Fruit fly (Drosophila melanogaster) whole organism, embryonic: ENCODE results near the gene InR.
A peak's percentile ranks its signal among the peaks of the same experiment; 100 is the strongest.

Source experiments
- Asciz ChIP-seq: fragments of 200-800 bp; sonication (Bioruptor generic); optimal IDR thresholded peaks from 2 replicates; lab custom pipeline; 2017; ENCODE audit warnings: missing biosample characterization, mild to moderate bottlenecking, missing genetic modification characterization, missing genetic modification reagents
- Atf3 ChIP-seq: fragments of 200-800 bp; sonication (Bioruptor generic); optimal IDR thresholded peaks from 3 replicates; lab custom pipeline; 2016; ENCODE audit warnings: missing biosample characterization, missing genetic modification characterization
- C15 ChIP-seq: fragments of 200-800 bp; sonication (Bioruptor generic); IDR thresholded peaks from 3 replicates; pipeline ENCODE4 v1.3.6; 2022; ENCODE audit warnings: missing biosample characterization, missing genetic modification characterization
- CG11695 ChIP-seq: fragments of 200-800 bp; sonication (Bioruptor generic); IDR thresholded peaks from 3 replicates; pipeline ENCODE4 v1.3.6; 2022; ENCODE audit warnings: missing biosample characterization, missing genetic modification characterization
- CG12744 ChIP-seq: fragments of 200-800 bp; sonication (Bioruptor generic); optimal IDR thresholded peaks from 2 replicates; lab custom pipeline; 2016; ENCODE audit warnings: missing biosample characterization, missing genetic modification characterization
- CG13624 ChIP-seq: fragments of 200-800 bp; sonication (Bioruptor generic); optimal IDR thresholded peaks from 2 replicates; lab custom pipeline; 2016; ENCODE audit warnings: missing biosample characterization, missing genetic modification characterization
- CG13894 ChIP-seq: fragments of 200-800 bp; sonication (Bioruptor generic); optimal IDR thresholded peaks from 3 replicates; lab custom pipeline; 2018; ENCODE audit warnings: missing biosample characterization, mild to moderate bottlenecking, missing genetic modification characterization, moderate library complexity
- CG1529 ChIP-seq: fragments of 200-800 bp; sonication (Bioruptor generic); optimal IDR thresholded peaks from 3 replicates; lab custom pipeline; 2018; ENCODE audit warnings: missing biosample characterization, missing genetic modification characterization
- CG1603 ChIP-seq: fragments of 200-800 bp; sonication (Bioruptor generic); optimal IDR thresholded peaks from 2 replicates; lab custom pipeline; 2019; ENCODE audit warnings: missing biosample characterization, mild to moderate bottlenecking, missing genetic modification characterization, moderate library complexity
- CG17328 ChIP-seq: fragments of 200-800 bp; sonication (Bioruptor generic); IDR thresholded peaks from 2 replicates; pipeline ENCODE4 v1.3.6; 2022; ENCODE audit warnings: missing biosample characterization, missing genetic modification characterization
- CG17385 ChIP-seq: fragments of 200-800 bp; sonication (Bioruptor generic); optimal IDR thresholded peaks from 3 replicates; lab custom pipeline; 2018; ENCODE audit warnings: missing biosample characterization, mild to moderate bottlenecking, missing genetic modification characterization
- CG2199 ChIP-seq: fragments of 200-800 bp; sonication (Bioruptor generic); IDR thresholded peaks from 3 replicates; pipeline ENCODE4 v1.3.6; 2022; ENCODE audit warnings: missing biosample characterization, missing genetic modification characterization
- CG3163 ChIP-seq: fragments of 200-800 bp; sonication (Bioruptor generic); optimal IDR thresholded peaks from 3 replicates; lab custom pipeline; 2016; ENCODE audit warnings: missing biosample characterization, missing genetic modification characterization
- CG34422 ChIP-seq: fragments of 200-800 bp; sonication (Bioruptor generic); IDR thresholded peaks from 3 replicates; pipeline ENCODE4 v1.3.6; 2022; ENCODE audit warnings: missing biosample characterization, missing genetic modification characterization
- CG8281 ChIP-seq: fragments of 200-800 bp; sonication (Bioruptor generic); optimal IDR thresholded peaks from 2 replicates; lab custom pipeline; 2018; ENCODE audit warnings: missing biosample characterization, mild to moderate bottlenecking, missing genetic modification characterization, moderate library complexity
- CG8924 ChIP-seq: fragments of 200-800 bp; optimal IDR thresholded peaks from 3 replicates; lab custom pipeline; 2019; ENCODE audit warnings: missing biosample characterization, mild to moderate bottlenecking, missing genetic modification characterization, moderate library complexity
- CG8944 ChIP-seq: fragments of 200-800 bp; sonication (Bioruptor generic); optimal IDR thresholded peaks from 3 replicates; lab custom pipeline; 2016; ENCODE audit warnings: missing biosample characterization, missing genetic modification characterization
- CG9817 ChIP-seq: fragments of 200-800 bp; sonication (Bioruptor generic); optimal IDR thresholded peaks from 2 replicates; lab custom pipeline; 2018; ENCODE audit warnings: missing biosample characterization, mild to moderate bottlenecking, missing genetic modification characterization, moderate library complexity
- H2.0 ChIP-seq: fragments of 200-800 bp; sonication (Bioruptor generic); IDR thresholded peaks from 2 replicates; pipeline ENCODE4 v1.3.6; 2022; ENCODE audit warnings: missing biosample characterization, missing genetic modification characterization
- HLHmδ ChIP-seq: fragments of 200-800 bp; sonication (Bioruptor generic); optimal IDR thresholded peaks from 2 replicates; lab custom pipeline; 2018; ENCODE audit warnings: missing biosample characterization, mild to moderate bottlenecking, missing genetic modification characterization, moderate library complexity
- HmgD ChIP-seq: fragments of 200-800 bp; sonication (Bioruptor generic); optimal IDR thresholded peaks from 3 replicates; lab custom pipeline; 2016; ENCODE audit warnings: missing biosample characterization, missing genetic modification characterization
- Sox100B ChIP-seq: fragments of 200-800 bp; sonication (Bioruptor generic); optimal IDR thresholded peaks from 3 replicates; lab custom pipeline; 2018; ENCODE audit warnings: missing biosample characterization, mild to moderate bottlenecking, missing genetic modification characterization
- Spps ChIP-seq: fragments of 200-800 bp; sonication (Bioruptor generic); optimal IDR thresholded peaks from 2 replicates; lab custom pipeline; 2018; ENCODE audit warnings: missing biosample characterization, mild to moderate bottlenecking, missing genetic modification characterization
- Ssrp ChIP-seq: fragments of 200-800 bp; sonication (Bioruptor generic); optimal IDR thresholded peaks from 2 replicates; lab custom pipeline; 2018; ENCODE audit warnings: missing biosample characterization, mild to moderate bottlenecking, missing genetic modification characterization, moderate library complexity
- Trl ChIP-seq, 3 experiments: fragments of >200 bp in 2 of 3; fragments of 200-800 bp in 1 of 3; sonication (Bioruptor generic) in 1 of 3; optimal IDR thresholded peaks; 2 replicates in 1 of 3; 3 replicates in 2 of 3; lab custom pipeline; 2016 to 2017; ENCODE audit warnings: missing biosample characterization in 1 of 3, missing genetic modification characterization in 1 of 3
- Vsx1 ChIP-seq: fragments of 200-800 bp; sonication (Bioruptor generic); optimal IDR thresholded peaks from 2 replicates; lab custom pipeline; 2017; ENCODE audit warnings: missing biosample characterization, mild to moderate bottlenecking, missing genetic modification characterization, missing genetic modification reagents
- abd-A ChIP-seq: fragments of 200-800 bp; sonication (Bioruptor generic); optimal IDR thresholded peaks from 3 replicates; lab custom pipeline; 2019; ENCODE audit warnings: missing biosample characterization, mild to moderate bottlenecking, missing genetic modification characterization, moderate library complexity
- cg ChIP-seq: fragments of 200-800 bp; sonication (Bioruptor generic); optimal IDR thresholded peaks from 3 replicates; lab custom pipeline; 2019; ENCODE audit warnings: missing biosample characterization, mild to moderate bottlenecking, missing genetic modification characterization, moderate library complexity
- corto ChIP-seq: fragments of 200-800 bp; sonication (Bioruptor generic); optimal IDR thresholded peaks from 2 replicates; lab custom pipeline; 2016; ENCODE audit warnings: missing biosample characterization, mild to moderate bottlenecking, missing genetic modification characterization, moderate library complexity
- croc ChIP-seq: fragments of 200-800 bp; sonication (Bioruptor generic); conservative IDR thresholded peaks from 3 replicates; pipeline ENCODE4 v1.3.6; 2022; ENCODE audit warnings: missing biosample characterization, missing genetic modification characterization
- eve ChIP-seq, 2 experiments: fragments of >200 bp; optimal IDR thresholded peaks; 2 replicates each; lab custom pipeline; 2017; ENCODE audit warnings: missing biosample characterization in 2 of 2, missing genetic modification characterization in 2 of 2
- ewg ChIP-seq: fragments of 200-800 bp; sonication (Bioruptor generic); optimal IDR thresholded peaks from 3 replicates; lab custom pipeline; 2017; ENCODE audit warnings: mild to moderate bottlenecking, missing biosample characterization, missing genetic modification reagents, missing genetic modification characterization
- ftz-f1 ChIP-seq: fragments of 200-800 bp; sonication (Bioruptor generic); optimal IDR thresholded peaks from 2 replicates; lab custom pipeline; 2016; ENCODE audit warnings: missing biosample characterization, missing genetic modification characterization
- gcm ChIP-seq: fragments of 200-800 bp; sonication (Bioruptor generic); optimal IDR thresholded peaks from 2 replicates; lab custom pipeline; 2019; ENCODE audit warnings: missing biosample characterization, mild to moderate bottlenecking, missing genetic modification characterization, moderate library complexity
- her ChIP-seq: fragments of 200-800 bp; sonication (Bioruptor generic); optimal IDR thresholded peaks from 2 replicates; lab custom pipeline; 2016; ENCODE audit warnings: missing biosample characterization, missing genetic modification characterization
- hkb ChIP-seq, 2 experiments: fragments of 200-800 bp in 1 of 2; fragments of >200 bp in 1 of 2; sonication (Bioruptor generic) in 1 of 2; IDR thresholded peaks in 1 of 2; optimal IDR thresholded peaks in 1 of 2; 2 replicates each; pipeline versions ENCODE4 v1.3.6 to Lab custom; 2017 to 2022; ENCODE audit warnings: missing biosample characterization in 1 of 2, missing genetic modification characterization in 1 of 2
- knrl ChIP-seq: fragments of 200-800 bp; sonication (Bioruptor generic); IDR thresholded peaks from 3 replicates; pipeline ENCODE4 v1.3.6; 2022; ENCODE audit warnings: missing biosample characterization, missing genetic modification characterization; ENCODE audit not compliant: partially characterized antibody
- lola ChIP-seq, 3 experiments: fragments of >200 bp in 2 of 3; fragments of 200-800 bp in 1 of 3; sonication (Bioruptor generic) in 1 of 3; optimal IDR thresholded peaks; 2 replicates each; lab custom pipeline; 2017 to 2019; ENCODE audit warnings: missing biosample characterization in 3 of 3, missing genetic modification characterization in 3 of 3, mild to moderate bottlenecking in 1 of 3, moderate library complexity in 1 of 3
- mirr ChIP-seq: fragments of 200-800 bp; sonication (Bioruptor generic); optimal IDR thresholded peaks from 3 replicates; lab custom pipeline; 2018; ENCODE audit warnings: missing biosample characterization, mild to moderate bottlenecking, missing genetic modification characterization
- nerfin-1 ChIP-seq: fragments of 200-800 bp; sonication (Bioruptor generic); optimal IDR thresholded peaks from 3 replicates; lab custom pipeline; 2019; ENCODE audit warnings: missing biosample characterization, mild to moderate bottlenecking, missing genetic modification characterization, moderate library complexity
- pfk ChIP-seq: fragments of 200-800 bp; sonication (Bioruptor generic); optimal IDR thresholded peaks from 2 replicates; lab custom pipeline; 2018; ENCODE audit warnings: missing biosample characterization, mild to moderate bottlenecking, missing genetic modification characterization, moderate library complexity
- sd ChIP-seq: fragments of 200-800 bp; sonication (Bioruptor generic); optimal IDR thresholded peaks from 3 replicates; lab custom pipeline; 2018; ENCODE audit warnings: missing biosample characterization, mild to moderate bottlenecking, missing genetic modification characterization, moderate library complexity
- tll ChIP-seq, 2 experiments: fragments of 200-800 bp in 1 of 2; fragments of >200 bp in 1 of 2; sonication (Bioruptor generic) in 1 of 2; optimal IDR thresholded peaks; 2 replicates each; lab custom pipeline; 2017 to 2019; ENCODE audit warnings: missing biosample characterization in 2 of 2, missing genetic modification characterization in 2 of 2, mild to moderate bottlenecking in 1 of 2, moderate library complexity in 1 of 2
- tup ChIP-seq: fragments of 200-800 bp; sonication (Bioruptor generic); optimal IDR thresholded peaks from 2 replicates; lab custom pipeline; 2016; ENCODE audit warnings: missing biosample characterization, mild to moderate bottlenecking, missing genetic modification characterization, moderate library complexity
- zen2 ChIP-seq: fragments of 200-800 bp; sonication (Bioruptor generic); IDR thresholded peaks from 3 replicates; pipeline ENCODE4 v1.3.6; 2022; ENCODE audit warnings: missing biosample characterization, missing genetic modification characterization; ENCODE audit not compliant: partially characterized antibody

InR gene

DNA sequence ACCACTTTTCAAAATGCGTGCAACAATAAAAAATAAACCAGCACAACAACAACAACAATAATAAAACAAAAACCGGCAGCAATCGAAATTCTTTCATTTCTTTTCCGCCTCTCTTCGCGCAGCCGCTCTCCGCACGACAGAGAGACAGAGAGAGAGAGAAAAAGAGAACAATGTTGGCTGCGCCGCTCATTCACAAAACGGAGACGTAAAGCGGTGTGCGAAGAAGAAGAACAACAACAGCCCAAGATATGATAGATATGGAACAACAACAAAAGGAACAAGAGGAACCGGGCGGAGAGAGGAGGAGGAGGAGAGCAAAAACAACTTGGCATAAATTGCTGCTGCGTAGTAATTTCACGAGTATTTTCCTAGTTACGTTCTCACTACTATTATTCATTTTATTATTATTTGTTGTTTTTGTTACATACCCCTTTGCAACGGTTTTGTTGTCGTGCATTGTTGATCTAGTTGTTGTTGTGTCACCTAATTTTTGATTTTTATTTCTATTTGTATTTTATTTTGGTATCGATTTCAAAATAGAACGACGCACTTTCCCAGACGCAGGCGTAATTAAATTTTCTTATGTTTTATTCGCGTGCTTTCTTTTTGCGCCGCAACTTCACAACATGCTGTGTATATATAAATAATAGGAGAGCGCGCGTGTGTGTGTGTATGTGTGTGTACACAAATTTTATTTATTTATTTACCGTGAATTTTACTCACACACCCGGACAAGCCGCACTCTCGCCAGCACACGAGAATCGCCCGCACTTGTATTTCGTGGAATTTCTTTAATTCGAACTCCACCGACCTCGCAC is 613 bp downstream of the InR start (continued):
- no peak for TF ChIP-seq CG11695
- TF ChIP-seq CG8924 (tag; lab: Kevin White, UChicago) = peak; percentile 67
- TF ChIP-seq pfk (GFP tag; lab: Kevin White, UChicago) = peak; percentile 52
- peak; percentile 46 for TF ChIP-seq gcm (GFP tag; lab: Kevin White, UChicago)
- TF ChIP-seq tll (GFP tag; optimal IDR thresholded peaks at IDR 0.05; lab: Kevin White, UChicago) = no peak
- peak; percentile 39 for TF ChIP-seq nerfin-1 (tag; lab: Kevin White, UChicago)
- no peak for TF ChIP-seq CG8944 (GFP tag; lab: Kevin White, UChicago)
- TF ChIP-seq CG3163 (GFP tag; lab: Kevin White, UChicago) = peak; percentile 50
- no peak for TF ChIP-seq zen2 (GFP tag; lab: Robert Waterston, UW)
- TF ChIP-seq CG17385 = peak; percentile 98
- no peak for TF ChIP-seq CG9817 (tag; lab: Kevin White, UChicago)
- TF ChIP-seq HmgD (GFP tag; lab: Kevin White, UChicago) = no peak
- TF ChIP-seq CG1529 (GFP tag; lab: Kevin White, UChicago) = no peak
- TF ChIP-seq Asciz (GFP tag; lab: Kevin White, UChicago) = no peak
- peak in 1 of 2 experiments; percentile 91 for TF ChIP-seq eve (GFP tag; optimal IDR thresholded peaks at IDR 0.05; lab: Kevin White, UChicago)
- peak; percentile 4 for TF ChIP-seq Ssrp (tag; lab: Kevin White, UChicago)
- TF ChIP-seq lola (GFP tag; optimal IDR thresholded peaks at IDR 0.05; lab: Kevin White, UChicago) = no peak
- TF ChIP-seq abd-A (tag; lab: Kevin White, UChicago) = peak; percentile 84
- TF ChIP-seq mirr (GFP tag; lab: Kevin White, UChicago) = peak; percentile 20
- TF ChIP-seq cg (GFP tag; lab: Kevin White, UChicago) = peak; percentile 24
- no peak for TF ChIP-seq Spps (tag; lab: Kevin White, UChicago)
- peak; percentile 94 for TF ChIP-seq sd (tag; lab: Kevin White, UChicago)
- no peak for TF ChIP-seq CG1603 (tag; lab: Kevin White, UChicago)
- TF ChIP-seq CG13624 (GFP tag; lab: Kevin White, UChicago) = peak; percentile 92
- TF ChIP-seq CG34422 (GFP tag; lab: Robert Waterston, UW) = no peak

DNA sequence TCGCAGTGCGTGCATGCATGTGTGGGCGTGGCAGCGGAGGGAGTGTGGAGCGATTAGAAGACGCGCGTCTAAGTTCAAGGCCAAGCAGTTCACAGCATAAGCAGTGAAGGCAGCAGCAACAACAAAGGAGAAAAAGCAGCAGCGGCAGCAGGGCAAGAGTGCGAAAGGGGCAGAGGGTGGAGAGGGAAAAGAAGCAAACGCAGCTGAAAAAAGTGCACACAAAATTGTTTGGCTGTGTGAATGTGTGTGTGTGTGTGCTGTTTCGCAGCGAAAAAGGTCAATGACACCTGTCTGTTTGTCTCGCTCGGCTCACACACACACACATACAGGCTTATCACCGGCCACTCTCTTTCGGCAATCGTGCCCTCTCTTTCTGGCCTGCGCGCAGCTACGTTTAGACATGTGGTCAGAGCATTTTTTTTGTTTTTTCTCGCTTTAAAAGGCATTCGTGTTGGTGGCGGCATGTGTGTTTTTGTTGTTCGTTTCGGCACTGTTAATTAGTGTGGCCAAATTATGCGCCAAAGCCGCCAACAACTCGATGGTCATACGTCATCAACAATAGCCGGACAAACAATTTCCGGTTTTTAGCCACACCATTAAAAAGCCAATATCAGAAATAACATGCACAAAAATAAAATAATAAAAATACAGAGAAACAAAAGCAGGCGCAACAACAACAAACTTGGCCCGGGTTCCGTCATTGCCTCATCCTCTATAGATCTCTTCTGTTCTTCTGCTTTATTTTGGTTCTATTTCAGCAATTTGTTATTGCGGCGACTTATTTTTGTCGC is 2.9 kb downstream of the InR start:
- TF ChIP-seq H2.0 (GFP tag; lab: Robert Waterston, UW) (no peak), Sox100B (GFP tag; lab: Kevin White, UChicago) (no peak), knrl (GFP tag; lab: Robert Waterston, UW) (no peak), CG17328 (no peak), CG12744 (GFP tag; lab: Kevin White, UChicago) (no peak), Atf3 (no peak), croc (GFP tag; lab: Robert Waterston, UW) (no peak), tup (no peak), corto (GFP tag; lab: Kevin White, UChicago) (no peak), CG2199 (GFP tag; lab: Robert Waterston, UW) (no peak), ftz-f1 (peak; percentile 81), hkb (optimal IDR thresholded peaks at IDR 0.05; lab: Kevin White, UChicago) (no peak), hkb (GFP tag; IDR thresholded peaks at IDR 0.05; lab: Robert Waterston, UW) (no peak), ewg (GFP tag; lab: Kevin White, UChicago) (peak; percentile 9), HLHmδ (peak; percentile 22), Vsx1 (peak; percentile 23), Trl (optimal IDR thresholded peaks at IDR 0.05; lab: Kevin White, UChicago) (peak; percentile 40 to 56), Trl (GFP tag; optimal IDR thresholded peaks at IDR 0.05; lab: Kevin White, UChicago) (no peak), C15 (no peak), CG8281 (no peak), her (no peak), CG13894 (tag; lab: Kevin White, UChicago) (peak; percentile 36)
